Fruit fly (Drosophila melanogaster) whole organism, larva: ENCODE data around the gene Uba4.

Experiments used
- noc ChIP-seq: fragments of 200-800 bp; sonication (Bioruptor generic); optimal IDR thresholded peaks from 3 replicates; lab custom pipeline; 2019; ENCODE audit warnings: missing biosample characterization, mild to moderate bottlenecking, missing genetic modification characterization, moderate library complexity

The Uba4 gene

dm6 chr2L:8511723-8512122, 5.5 kb upstream of the Uba4 start, which contains the start of gene CG13096:
Gene CG13096, minus strand, starts transcription at chr2L:8511866.
- no peak for TF ChIP-seq noc (tag; lab: Kevin White, UChicago)

dm6 chr2L:8514748-8515147, 2.5 kb upstream of the Uba4 start, which contains the start of the genes CG13097 and PIG-U:
Gene CG13097, minus strand, starts transcription at chr2L:8514868.
Gene PIG-U, plus strand, starts transcription at chr2L:8515096.
- TF ChIP-seq noc (tag; lab: Kevin White, UChicago), result no peak

dm6 chr2L:8519390-8519789, 2.2 kb downstream of the Uba4 start, which contains the start of gene Sgp:
Gene Sgp, plus strand, starts transcription at chr2L:8519690.
- no peak for TF ChIP-seq noc (tag; lab: Kevin White, UChicago)

dm6 chr2L:8521724-8522309, 4.6 kb downstream of the Uba4 start, which contains the start of gene Acer:
Gene Acer, plus strand, starts transcription at chr2L:8521933.
- TF ChIP-seq noc (tag; lab: Kevin White, UChicago), result peak; percentile 15

- no peak for TF ChIP-seq noc (tag; lab: Kevin White, UChicago)
These were observed 5.6 kb downstream of the Uba4 start for dm6 chr2L:8522781-8523180.

DNA sequence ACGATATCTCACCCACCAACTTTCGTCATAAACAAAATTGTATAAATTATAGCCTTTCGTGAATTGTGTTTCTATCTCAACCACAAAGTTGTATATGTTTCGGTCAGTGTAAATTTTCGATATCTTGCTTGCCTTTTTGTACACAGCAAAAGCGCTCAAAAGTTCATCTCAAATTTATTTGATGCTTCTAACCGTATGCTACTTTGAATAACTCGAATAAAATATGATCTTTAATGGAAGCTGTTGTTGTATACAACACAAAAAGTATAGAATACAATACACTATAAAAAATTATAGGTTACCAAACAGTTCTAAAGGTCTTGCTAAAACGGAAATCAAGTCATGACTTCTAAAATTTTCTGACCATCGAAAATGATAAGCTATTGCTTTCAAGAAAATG, 7.8 kb downstream of the Uba4 start:
- no peak for TF ChIP-seq noc (tag; lab: Kevin White, UChicago)

DNA sequence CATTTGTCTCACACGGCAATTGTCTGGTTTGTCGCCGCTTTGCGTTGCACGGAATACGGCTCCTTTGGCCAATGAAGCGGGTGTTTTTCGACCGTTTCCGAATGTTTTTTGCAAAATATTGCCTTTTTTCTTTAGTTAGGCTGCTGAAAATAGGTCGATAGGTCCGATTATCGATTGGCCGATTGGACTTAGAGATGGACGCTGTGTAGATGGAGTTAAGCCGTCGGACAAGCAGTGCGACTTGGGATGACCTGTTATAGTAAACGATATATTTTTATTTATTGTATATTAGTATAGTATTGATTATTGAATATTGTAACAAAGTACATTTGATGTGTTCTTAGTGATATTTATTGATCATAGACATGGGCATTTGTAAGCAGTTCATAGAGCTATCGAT, 11.1 kb downstream of the Uba4 start, which contains the start of the genes lmgA and lmgB:
TSS of gene lmgA (minus strand) at position 301 of the 400 bp plus-strand sequence.
TSS of gene lmgB (minus strand) at position 301 of the 400 bp plus-strand sequence.
- TF ChIP-seq noc (tag; lab: Kevin White, UChicago), result peak; percentile 31

- peak; percentile 41 for TF ChIP-seq noc (tag; lab: Kevin White, UChicago)
These were observed 11.8 kb downstream of the Uba4 start, which contains the start of gene CG17834 for dm6 chr2L:8528951-8529430. Gene CG17834, plus strand, starts transcription at chr2L:8529141.

- no peak for TF ChIP-seq noc (tag; lab: Kevin White, UChicago)
These were observed 13.0 kb downstream of the Uba4 start for dm6 chr2L:8530189-8530588.

dm6 chr2L:8532790-8533189, 15.6 kb downstream of the Uba4 start:
- no peak for TF ChIP-seq noc (tag; lab: Kevin White, UChicago)

- TF ChIP-seq noc (tag; lab: Kevin White, UChicago), result no peak
These were observed 16.4 kb downstream of the Uba4 start for dm6 chr2L:8533632-8534031.

- no peak for TF ChIP-seq noc (tag; lab: Kevin White, UChicago)
These were observed 16.9 kb downstream of the Uba4 start for dm6 chr2L:8534118-8534514.

DNA sequence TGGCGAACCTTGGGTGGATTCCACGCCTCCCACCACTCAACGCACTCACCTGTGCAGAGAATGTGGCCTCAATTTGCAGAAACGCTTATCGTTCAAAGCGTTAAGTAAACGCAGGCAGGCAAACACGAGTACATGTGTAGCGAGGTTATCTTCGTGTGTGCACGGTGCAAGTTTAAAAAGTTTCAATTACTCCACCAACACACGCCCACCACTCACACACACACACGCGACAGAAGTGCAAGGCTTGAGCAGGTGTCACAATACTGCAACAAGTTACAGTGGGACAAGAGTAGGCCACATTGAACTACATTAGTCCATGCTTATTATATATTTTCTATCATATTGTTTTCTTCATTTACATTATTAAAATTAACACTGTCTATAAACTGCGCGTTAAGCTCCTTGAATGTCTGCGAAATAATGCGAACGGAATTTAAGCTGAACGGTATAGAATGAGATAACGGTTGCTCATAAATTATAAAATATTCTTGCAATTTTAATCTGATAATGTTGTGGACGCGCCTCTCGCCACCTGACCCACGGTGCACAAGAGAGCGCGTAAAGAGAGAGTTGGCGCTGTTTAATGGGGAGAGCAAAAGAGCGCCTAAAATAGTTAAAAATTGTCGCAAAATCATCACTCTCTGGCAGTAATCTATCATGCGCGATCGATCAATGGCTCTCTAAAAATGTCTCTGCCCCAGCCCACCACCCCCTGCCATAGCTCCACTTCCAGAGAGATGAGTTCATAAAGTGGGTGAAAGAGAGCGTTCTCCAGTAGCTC, 17.5 kb downstream of the Uba4 start:
- peak; percentile 94 for TF ChIP-seq noc (tag; lab: Kevin White, UChicago)

dm6 chr2L:8535394-8536176, 18.4 kb downstream of the Uba4 start:
- peak; percentile 90 for TF ChIP-seq noc (tag; lab: Kevin White, UChicago)

- peak; percentile 13 for TF ChIP-seq noc (tag; lab: Kevin White, UChicago)
These were observed 21.3 kb downstream of the Uba4 start for dm6 chr2L:8538449-8539050.
